Worm (Caenorhabditis elegans) whole organism, L4/young adult: ENCODE results near the gene ver-4.

ENCODE experiments used
- W03F9.2 ChIP-seq: fragments of 150-350 bp; optimal IDR thresholded peaks from 2 replicates; lab custom pipeline; 2014; ENCODE audit warnings: missing biosample characterization, missing genetic modification characterization
- dao-5 ChIP-seq: sonication (generic microtip); optimal IDR thresholded peaks from 2 replicates; lab custom pipeline; 2016; ENCODE audit warnings: missing genotype, missing genetic modification characterization, moderate library complexity, missing compliant biosample characterization
- him-1 ChIP-seq: sonication (generic microtip); optimal IDR thresholded peaks from 2 replicates; lab custom pipeline; 2016; ENCODE audit warnings: missing genotype, missing genetic modification reagents, missing genetic modification characterization, missing compliant biosample characterization

ce11 chrX:10959136-10959535 is 23.0 kb upstream of the ver-4 start, which contains the start of gene K09C8.2:
- TF ChIP-seq W03F9.2 (tag; lab: Kevin White, UChicago) (no peak), him-1 (no peak), dao-5 (no peak)
